Worm (Caenorhabditis elegans) whole organism, mixed stage, embryonic: ENCODE data around the gene T24B8.3.

Experiments used
- ceh-39 ChIP-seq: fragments of 150-350 bp; optimal IDR thresholded peaks from 2 replicates; lab custom pipeline; 2014; ENCODE audit warnings: missing biosample characterization, missing genetic modification characterization
- ces-1 ChIP-seq: fragments of 150-350 bp; optimal IDR thresholded peaks from 2 replicates; lab custom pipeline; 2014; ENCODE audit warnings: missing biosample characterization, missing genetic modification reagents, missing genetic modification characterization
- elt-1 ChIP-seq: sonication (generic microtip); optimal IDR thresholded peaks from 2 replicates; lab custom pipeline; 2017; ENCODE audit warnings: missing genetic modification characterization, mild to moderate bottlenecking, missing compliant biosample characterization, antibody characterized with exemption, moderate library complexity, borderline replicate concordance; ENCODE audit not compliant: insufficient read depth
- elt-3 ChIP-seq: fragments of 150-350 bp; optimal IDR thresholded peaks from 2 replicates; lab custom pipeline; 2014; ENCODE audit warnings: missing biosample characterization, missing genetic modification characterization
- lin-13 ChIP-seq: fragments of 150-350 bp; optimal IDR thresholded peaks from 2 replicates; lab custom pipeline; 2014; ENCODE audit warnings: missing biosample characterization, missing genetic modification characterization
- mab-5 ChIP-seq: fragments of 150-350 bp; optimal IDR thresholded peaks from 2 replicates; lab custom pipeline; 2014; ENCODE audit warnings: missing biosample characterization, missing genetic modification characterization
- pha-4 ChIP-seq: fragments of 150-350 bp; optimal IDR thresholded peaks from 2 replicates; lab custom pipeline; 2018; ENCODE audit warnings: missing biosample characterization, missing genetic modification reagents, missing genetic modification characterization
- snpc-4 ChIP-seq: fragments of 150-350 bp; optimal IDR thresholded peaks from 2 replicates; lab custom pipeline; 2014; ENCODE audit warnings: missing biosample characterization, missing genetic modification characterization
- unc-39 ChIP-seq: fragments of 150-350 bp; optimal IDR thresholded peaks from 2 replicates; lab custom pipeline; 2014; ENCODE audit warnings: missing biosample characterization, missing genetic modification characterization
- ztf-11 ChIP-seq: fragments of 150-350 bp; optimal IDR thresholded peaks from 2 replicates; lab custom pipeline; 2014; ENCODE audit warnings: missing biosample characterization, missing genetic modification characterization

- TF ChIP-seq elt-3 (no peak), ceh-39 (tag; lab: Kevin White, UChicago) (no peak), lin-13 (tag; lab: Kevin White, UChicago) (no peak), unc-39 (no peak), ces-1 (GFP tag; lab: Kevin White, UChicago) (no peak), pha-4 (tag; lab: Kevin White, UChicago) (no peak), ztf-11 (no peak), snpc-4 (tag; lab: Kevin White, UChicago) (no peak), mab-5 (tag; lab: Kevin White, UChicago) (no peak), elt-1 (no peak)
Measured at ce11 chrII:9009976-9010702, 50.8 kb downstream of the T24B8.3 start.
